Worm (Caenorhabditis elegans) whole organism, L4 larva: Measurements from ENCODE around the gene srz-70.
A peak's percentile ranks its signal among the peaks of the same experiment; 100 is the strongest.

ENCODE experiments used
- D1046.2 ChIP-seq: fragments of 200-800 bp; sonication (Bioruptor generic); IDR thresholded peaks from 2 replicates; pipeline ENCODE4 v1.3.6; 2022; ENCODE audit warnings: missing genetic modification characterization, missing compliant biosample characterization
- F26F4.8 ChIP-seq: fragments of 200-800 bp; sonication (Bioruptor generic); conservative IDR thresholded peaks from 2 replicates; pipeline ENCODE4 v1.3.6; 2022; ENCODE audit warnings: missing genetic modification characterization, missing compliant biosample characterization
- F37D6.2 ChIP-seq: sonication (generic microtip); optimal IDR thresholded peaks from 2 replicates; lab custom pipeline; 2016; ENCODE audit warnings: mild to moderate bottlenecking, missing genetic modification characterization, missing compliant biosample characterization
- R02D3.7 ChIP-seq: fragments of 150-350 bp; sonication (generic microtip); optimal IDR thresholded peaks from 3 replicates; lab custom pipeline; 2014; ENCODE audit warnings: missing biosample characterization, missing genetic modification characterization
- T20F7.1 ChIP-seq: fragments of 200-800 bp; sonication (Bioruptor generic); optimal IDR thresholded peaks from 2 replicates; lab custom pipeline; 2018; ENCODE audit warnings: mild to moderate bottlenecking, missing genetic modification characterization, missing compliant biosample characterization
- T26A8.4 ChIP-seq: fragments of 200-800 bp; sonication (Bioruptor generic); IDR thresholded peaks from 2 replicates; pipeline ENCODE4 v1.3.6; 2022; ENCODE audit warnings: missing genetic modification characterization, missing compliant biosample characterization
- Y75B8A.6 ChIP-seq: fragments of 200-800 bp; sonication (Bioruptor generic); IDR thresholded peaks from 2 replicates; pipeline ENCODE4 v1.3.6; 2022; ENCODE audit warnings: missing genetic modification reagents, missing genetic modification characterization, missing compliant biosample characterization
- arid-1 ChIP-seq: fragments of 200-800 bp; sonication (Bioruptor generic); conservative IDR thresholded peaks from 2 replicates; pipeline ENCODE4 v1.3.6; 2022; ENCODE audit warnings: missing genetic modification reagents, missing genetic modification characterization, missing compliant biosample characterization
- attf-4 ChIP-seq: sonication (generic microtip); optimal IDR thresholded peaks from 3 replicates; lab custom pipeline; 2017; ENCODE audit warnings: missing biosample characterization, missing genetic modification characterization
- ceh-20 ChIP-seq: fragments of 200-800 bp; sonication (Bioruptor generic); IDR thresholded peaks from 2 replicates; pipeline ENCODE4 v1.3.6; 2022; ENCODE audit warnings: missing genetic modification reagents, missing genetic modification characterization, missing compliant biosample characterization
- ceh-28 ChIP-seq: fragments of 150-350 bp; optimal IDR thresholded peaks from 2 replicates; lab custom pipeline; 2014; ENCODE audit warnings: missing biosample characterization, missing genetic modification reagents, missing genetic modification characterization
- ceh-62 ChIP-seq: sonication (generic microtip); optimal IDR thresholded peaks from 2 replicates; lab custom pipeline; 2017; ENCODE audit warnings: missing biosample characterization, missing genetic modification characterization
- daf-16 ChIP-seq, 3 experiments: sonication (generic microtip); optimal IDR thresholded peaks; 2 replicates each; lab custom pipeline; 2016 to 2017; ENCODE audit warnings: missing genetic modification characterization in 3 of 3, missing genetic modification reagents in 3 of 3, mild to moderate bottlenecking in 2 of 3, missing compliant biosample characterization in 2 of 3, missing biosample characterization in 1 of 3, moderate library complexity in 1 of 3
- daf-8 ChIP-seq: fragments of 200-800 bp; sonication (Bioruptor generic); IDR thresholded peaks from 2 replicates; pipeline ENCODE4 v1.3.6; 2022; ENCODE audit warnings: missing genetic modification characterization, missing compliant biosample characterization
- dmd-6 ChIP-seq: fragments of 200-800 bp; sonication (Bioruptor generic); IDR thresholded peaks from 2 replicates; pipeline ENCODE4 v1.3.6; 2022; ENCODE audit warnings: missing genetic modification reagents, missing genetic modification characterization, missing compliant biosample characterization
- dmd-9 ChIP-seq: fragments of 200-800 bp; sonication (Bioruptor generic); IDR thresholded peaks from 2 replicates; pipeline ENCODE4 v1.3.6; 2022; ENCODE audit warnings: missing genetic modification reagents, missing genetic modification characterization, missing compliant biosample characterization
- dpl-1 ChIP-seq: fragments of 150-350 bp; optimal IDR thresholded peaks from 2 replicates; lab custom pipeline; 2014; ENCODE audit warnings: missing biosample characterization, missing genetic modification reagents, missing genetic modification characterization
- hif-1 ChIP-seq, 2 experiments: sonication (generic microtip); optimal IDR thresholded peaks; 2 replicates each; lab custom pipeline; 2016 to 2017; ENCODE audit warnings: missing compliant biosample characterization in 2 of 2, missing genetic modification characterization in 2 of 2, missing genetic modification reagents in 2 of 2, missing genotype in 2 of 2, mild to moderate bottlenecking in 1 of 2
- jun-1 ChIP-seq: fragments of 150-350 bp; optimal IDR thresholded peaks from 2 replicates; lab custom pipeline; 2014; ENCODE audit warnings: missing biosample characterization, missing genetic modification reagents, missing genetic modification characterization
- lin-29 ChIP-seq: fragments of 200-800 bp; sonication (Bioruptor generic); IDR thresholded peaks from 2 replicates; pipeline ENCODE4 v1.3.6; 2022; ENCODE audit warnings: missing genetic modification reagents, missing genetic modification characterization, missing compliant biosample characterization
- mdt-29 ChIP-seq: fragments of 200-800 bp; sonication (Bioruptor generic); IDR thresholded peaks from 2 replicates; pipeline ENCODE4 v1.3.6; 2022; ENCODE audit warnings: missing genetic modification reagents, missing genetic modification characterization, missing compliant biosample characterization
- mxl-3 ChIP-seq: fragments of 200-800 bp; sonication (Bioruptor generic); optimal IDR thresholded peaks from 2 replicates; lab custom pipeline; 2018; ENCODE audit warnings: mild to moderate bottlenecking, missing genetic modification characterization, missing compliant biosample characterization
- nhr-10 ChIP-seq: fragments of 150-350 bp; optimal IDR thresholded peaks from 2 replicates; lab custom pipeline; 2014; ENCODE audit warnings: missing biosample characterization, missing genetic modification characterization
- nhr-11 ChIP-seq: fragments of 150-350 bp; optimal IDR thresholded peaks from 2 replicates; lab custom pipeline; 2014; ENCODE audit warnings: missing biosample characterization, missing genetic modification characterization
- nhr-6 ChIP-seq: fragments of 150-350 bp; optimal IDR thresholded peaks from 2 replicates; lab custom pipeline; 2014; ENCODE audit warnings: missing biosample characterization, missing genetic modification characterization
- pha-4 ChIP-seq, 2 experiments: fragments of 150-350 bp in 1 of 2; fragments of 200-800 bp in 1 of 2; sonication (Bioruptor generic) in 1 of 2; IDR thresholded peaks in 1 of 2; optimal IDR thresholded peaks in 1 of 2; 2 replicates each; pipeline versions ENCODE4 v1.3.6 to Lab custom; 2014 to 2022; ENCODE audit warnings: missing genetic modification characterization in 2 of 2, missing genetic modification reagents in 2 of 2, missing biosample characterization in 1 of 2, missing compliant biosample characterization in 1 of 2
- php-3 ChIP-seq: fragments of 200-800 bp; sonication (Bioruptor generic); IDR thresholded peaks from 2 replicates; pipeline ENCODE4 v1.3.6; 2022; ENCODE audit warnings: missing genetic modification reagents, missing genetic modification characterization, missing compliant biosample characterization
- pqm-1 ChIP-seq: sonication (generic microtip); optimal IDR thresholded peaks from 2 replicates; lab custom pipeline; 2017; ENCODE audit warnings: missing biosample characterization, missing genetic modification characterization
- rbr-2 ChIP-seq: sonication (generic microtip); optimal IDR thresholded peaks from 2 replicates; lab custom pipeline; 2016; ENCODE audit warnings: missing genotype, missing genetic modification characterization, missing compliant biosample characterization
- set-16 ChIP-seq: fragments of 200-800 bp; sonication (Bioruptor generic); IDR thresholded peaks from 2 replicates; pipeline ENCODE4 v1.3.6; 2022; ENCODE audit warnings: missing genetic modification reagents, missing genetic modification characterization, missing compliant biosample characterization
- snpc-1.2 ChIP-seq: fragments of 200-800 bp; sonication (Bioruptor generic); IDR thresholded peaks from 2 replicates; pipeline ENCODE4 v1.3.6; 2022; ENCODE audit warnings: missing genetic modification reagents, missing genetic modification characterization, missing compliant biosample characterization
- spr-1 ChIP-seq: sonication (generic microtip); optimal IDR thresholded peaks from 2 replicates; lab custom pipeline; 2016; ENCODE audit warnings: mild to moderate bottlenecking, missing genetic modification characterization, missing compliant biosample characterization
- spr-3 ChIP-seq: fragments of 200-800 bp; sonication (Bioruptor generic); optimal IDR thresholded peaks from 2 replicates; lab custom pipeline; 2018; ENCODE audit warnings: mild to moderate bottlenecking, missing genetic modification characterization, missing compliant biosample characterization
- tag-97 ChIP-seq: fragments of 200-800 bp; sonication (Bioruptor generic); IDR thresholded peaks from 2 replicates; pipeline ENCODE4 v1.3.6; 2022; ENCODE audit warnings: missing genetic modification characterization, missing compliant biosample characterization
- tra-1 ChIP-seq: fragments of 200-800 bp; sonication (Bioruptor generic); IDR thresholded peaks from 2 replicates; pipeline ENCODE4 v1.3.6; 2022; ENCODE audit warnings: missing genetic modification reagents, missing genetic modification characterization, missing compliant biosample characterization
- unc-130 ChIP-seq: sonication (generic microtip); optimal IDR thresholded peaks from 2 replicates; lab custom pipeline; 2016; ENCODE audit warnings: missing genetic modification reagents, missing genetic modification characterization, missing compliant biosample characterization
- unc-62 ChIP-seq, 3 experiments: fragments of 150-350 bp in 1 of 3; sonication (generic microtip); optimal IDR thresholded peaks in 2 of 3; peaks in 1 of 3; 1 replicate in 1 of 3; 2 replicates in 2 of 3; lab custom pipeline; 2014 to 2017; ENCODE audit warnings: missing biosample characterization in 3 of 3, missing genetic modification characterization in 3 of 3, missing genetic modification reagents in 3 of 3, missing genotype in 1 of 3
- zfp-3 ChIP-seq: fragments of 200-800 bp; sonication (Bioruptor generic); conservative IDR thresholded peaks from 2 replicates; pipeline ENCODE4 v1.3.6; 2022; ENCODE audit warnings: missing genetic modification reagents, missing genetic modification characterization, missing compliant biosample characterization
- ztf-7 ChIP-seq: fragments of 150-350 bp; optimal IDR thresholded peaks from 2 replicates; lab custom pipeline; 2014; ENCODE audit warnings: missing biosample characterization, missing genetic modification characterization

srz-70 gene

DNA sequence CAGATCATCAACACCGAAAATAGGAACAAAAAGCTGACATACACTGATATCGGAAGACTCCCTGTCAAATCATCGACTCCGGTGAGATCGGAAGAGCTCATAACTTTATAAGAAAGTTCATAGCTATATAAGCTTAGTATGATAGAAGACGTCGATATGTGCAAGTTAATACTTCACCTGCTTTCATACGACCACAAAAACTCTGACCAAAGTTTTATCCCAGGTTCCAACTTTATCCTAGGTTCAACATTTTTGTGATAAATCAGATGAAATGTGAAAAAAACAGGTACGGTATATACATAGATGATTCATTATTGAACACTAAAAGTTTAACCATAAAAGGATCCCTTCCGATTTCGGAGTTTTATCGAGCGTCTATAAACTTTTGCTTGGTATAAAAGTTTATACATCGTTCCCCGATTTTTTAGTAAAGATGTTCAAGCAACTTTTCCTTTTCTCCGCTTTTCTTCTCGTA, at the start of gene srz-70, which contains the start of gene C09G12.5:
Gene srz-70, minus strand, starts transcription at position 101 of the 475 bp plus-strand sequence.
Gene C09G12.5, plus strand, starts transcription at position 425 of the 475 bp plus-strand sequence.
- TF ChIP-seq daf-8 (GFP tag; lab: Robert Waterston, UW) (no peak), nhr-6 (no peak), F37D6.2 (no peak), R02D3.7 (no peak), D1046.2 (GFP tag; lab: Robert Waterston, UW) (no peak), nhr-11 (tag; lab: Kevin White, UChicago) (no peak), T20F7.1 (no peak), pha-4 (GFP tag; IDR thresholded peaks at IDR 0.05; lab: Robert Waterston, UW) (no peak), pha-4 (tag; optimal IDR thresholded peaks at IDR 0.05; lab: Kevin White, UChicago) (no peak), pqm-1 (tag; lab: Kevin White, UChicago) (no peak), Y75B8A.6 (GFP tag; lab: Robert Waterston, UW) (no peak), ceh-20 (GFP tag; lab: Robert Waterston, UW) (no peak), mdt-29 (GFP tag; lab: Robert Waterston, UW) (no peak), attf-4 (tag; lab: Kevin White, UChicago) (no peak), php-3 (GFP tag; lab: Robert Waterston, UW) (no peak), jun-1 (tag; lab: Kevin White, UChicago) (no peak), mxl-3 (GFP tag; lab: Kevin White, UChicago) (no peak), ceh-62 (tag; lab: Kevin White, UChicago) (no peak)
- TF ChIP-seq, all 104 proteins: peak for 0

DNA sequence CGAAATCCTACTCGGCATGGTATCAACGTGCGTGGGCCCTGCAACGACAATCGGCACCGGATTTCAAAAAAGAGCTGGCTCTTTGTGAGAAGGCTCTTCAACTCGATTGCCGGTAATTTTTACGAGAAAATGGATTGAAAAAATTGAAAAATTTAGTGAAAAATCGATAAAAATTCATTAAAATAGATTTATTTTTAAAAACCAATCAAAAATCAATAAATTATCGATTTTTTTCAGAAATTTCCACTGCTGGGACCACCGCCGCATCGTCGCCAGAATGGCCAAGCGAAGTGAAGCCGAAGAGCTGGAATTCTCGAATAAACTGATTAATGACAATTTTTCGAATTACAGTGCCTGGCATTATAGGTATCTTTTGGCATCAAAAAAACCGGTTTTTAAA, 49.1 kb upstream of the srz-70 start:
- TF ChIP-seq set-16 (GFP tag; lab: Robert Waterston, UW): no peak
- peak in 1 of 2 experiments; percentile 40 for TF ChIP-seq unc-62 (GFP tag; optimal IDR thresholded peaks at IDR 0.05 in 1 of 2; lab: Kevin White, UChicago)
- no peak for TF ChIP-seq unc-62 (tag; optimal IDR thresholded peaks at IDR 0.05; lab: Kevin White, UChicago)
- peak; percentile 67 for TF ChIP-seq ceh-28 (tag; lab: Kevin White, UChicago)

DNA sequence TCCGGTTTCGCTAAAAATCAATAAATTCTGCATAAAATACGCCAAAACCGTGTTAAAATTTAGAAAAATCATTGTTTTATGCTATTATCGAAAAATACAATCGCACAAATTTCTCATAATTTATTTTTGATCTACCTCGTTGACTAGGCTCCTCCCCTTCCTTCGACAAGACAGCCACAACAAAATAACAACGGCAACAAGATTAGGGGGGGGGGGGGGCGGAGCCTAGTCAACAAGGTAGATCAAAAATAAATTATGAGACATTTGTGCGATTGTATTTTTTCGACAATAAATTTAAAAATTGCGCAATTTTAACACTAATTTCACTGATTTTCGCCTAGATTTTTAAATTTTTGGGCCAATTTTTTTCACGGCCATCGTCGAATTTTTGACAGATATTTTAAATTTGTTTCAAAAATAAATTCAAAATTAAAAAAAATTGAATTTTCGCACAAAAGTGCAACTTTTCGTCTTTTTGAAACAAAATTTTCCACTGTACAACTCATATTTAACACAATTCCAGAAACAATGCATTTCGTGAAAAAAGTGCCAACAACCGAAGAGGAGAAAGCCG, 48.1 kb upstream of the srz-70 start, which contains the start of gene M57.2:
Gene M57.2, plus strand, starts transcription at position 524 of the 574 bp plus-strand sequence.
- TF ChIP-seq snpc-1.2 (GFP tag; lab: Robert Waterston, UW): no peak
- TF ChIP-seq zfp-3 (GFP tag; lab: Robert Waterston, UW): no peak
- no peak for TF ChIP-seq dpl-1 (GFP tag; lab: Kevin White, UChicago)
- no peak for TF ChIP-seq T26A8.4 (GFP tag; lab: Robert Waterston, UW)
- TF ChIP-seq nhr-6: no peak
- no peak for TF ChIP-seq set-16 (GFP tag; lab: Robert Waterston, UW)
- TF ChIP-seq tra-1 (GFP tag; lab: Robert Waterston, UW): no peak
- TF ChIP-seq lin-29 (GFP tag; lab: Robert Waterston, UW): no peak

DNA sequence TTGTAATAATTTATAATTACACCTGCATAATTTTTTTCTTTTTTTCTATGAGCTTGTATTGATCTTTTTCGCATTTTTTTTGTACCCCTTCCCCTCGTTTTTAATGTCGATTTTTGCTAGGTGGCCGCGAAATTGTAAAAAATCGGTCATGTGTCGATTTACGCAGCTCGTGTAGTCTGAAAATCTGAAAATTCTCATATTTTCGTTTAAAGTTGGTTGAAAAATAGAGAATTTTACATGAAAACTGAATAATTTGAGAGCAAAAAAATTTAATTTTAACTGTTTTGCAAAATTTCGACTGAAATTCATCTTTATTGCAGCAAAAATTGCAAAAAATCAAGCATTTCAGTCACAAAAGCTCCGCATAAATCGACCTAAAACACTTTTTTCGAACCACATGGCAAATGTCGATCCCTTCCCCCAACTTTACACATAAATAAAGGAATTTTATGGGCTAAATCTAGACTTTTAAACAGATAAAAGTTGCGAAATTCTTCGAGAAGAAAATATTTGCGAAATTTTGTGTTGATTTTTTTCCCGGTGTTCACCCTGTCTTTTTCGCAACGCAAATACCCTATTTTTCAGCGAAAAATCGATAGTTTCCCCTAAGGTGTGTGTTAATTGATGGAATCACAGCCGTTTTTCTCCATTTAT, 47.5 kb upstream of the srz-70 start:
- TF ChIP-seq unc-62 (GFP tag; optimal IDR thresholded peaks at IDR 0.05 in 1 of 2; lab: Kevin White, UChicago) (peak in 1 of 2 experiments; percentile 82), unc-62 (tag; optimal IDR thresholded peaks at IDR 0.05; lab: Kevin White, UChicago) (no peak), ceh-62 (tag; lab: Kevin White, UChicago) (no peak), dmd-6 (no peak)

DNA sequence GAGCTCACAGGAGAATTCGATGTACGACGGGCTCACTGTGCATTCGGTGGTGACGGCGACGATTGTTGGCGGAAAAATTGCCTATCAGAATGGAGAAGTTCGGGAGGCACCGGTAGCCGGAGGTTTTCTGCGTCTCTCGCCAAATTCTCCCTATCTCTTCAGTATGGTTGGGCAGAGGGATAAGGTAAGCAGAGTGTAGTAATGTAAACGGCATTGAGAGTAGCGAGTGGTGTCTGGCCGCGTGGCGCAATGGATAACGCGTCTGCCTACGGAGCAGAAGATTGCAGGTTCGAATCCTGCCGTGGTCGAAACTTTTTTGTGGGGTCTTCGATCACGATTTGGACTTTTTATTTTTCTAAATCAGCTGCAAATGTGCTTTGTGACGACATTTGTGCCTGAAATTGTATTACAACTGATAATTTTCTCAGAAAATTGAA, 45.8 kb upstream of the srz-70 start:
- TF ChIP-seq tra-1 (GFP tag; lab: Robert Waterston, UW): peak; percentile 73; the same call in 1 of the 2 replicates
- peak; percentile 42; the same call in 1 of the 2 replicates for TF ChIP-seq dmd-9
- TF ChIP-seq spr-1 (tag; lab: Kevin White, UChicago): peak; percentile 61
- peak in 1 of 2 experiments; percentile 16 for TF ChIP-seq hif-1 (tag; optimal IDR thresholded peaks at IDR 0.05; lab: Kevin White, UChicago)
- TF ChIP-seq arid-1 (GFP tag; lab: Robert Waterston, UW): peak; percentile 86; the same call in 1 of the 2 replicates
- peak; percentile 65 for TF ChIP-seq spr-3 (GFP tag; lab: Kevin White, UChicago)
- peak; percentile 70; the same call in 1 of the 2 replicates for TF ChIP-seq pha-4 (GFP tag; IDR thresholded peaks at IDR 0.05; lab: Robert Waterston, UW)
- TF ChIP-seq pha-4 (tag; optimal IDR thresholded peaks at IDR 0.05; lab: Kevin White, UChicago): no peak
- peak; percentile 49 for TF ChIP-seq unc-130 (GFP tag; lab: Kevin White, UChicago)
- no peak for TF ChIP-seq nhr-10
- TF ChIP-seq F26F4.8 (GFP tag; lab: Robert Waterston, UW): peak; percentile 72; the same call in 1 of the 2 replicates
- no peak for TF ChIP-seq tag-97
- TF ChIP-seq ztf-7: no peak
- TF ChIP-seq daf-16 (GFP tag; optimal IDR thresholded peaks at IDR 0.05; lab: Kevin White, UChicago): peak in 1 of 2 experiments; percentile 72
- peak; percentile 42 for TF ChIP-seq daf-16 (tag; optimal IDR thresholded peaks at IDR 0.05; lab: Kevin White, UChicago)
- TF ChIP-seq rbr-2: peak; percentile 50
- peak; percentile 80 for TF ChIP-seq T26A8.4 (GFP tag; lab: Robert Waterston, UW)
- no peak for TF ChIP-seq ceh-28 (tag; lab: Kevin White, UChicago)
